Worm (Caenorhabditis elegans): ENCODE results near the gene E02H1.6.

- TF ChIP-seq hmbx-1 (tag; optimal IDR thresholded peaks at IDR 0.05): no peak
- no peak for TF ChIP-seq tra-4 (tag; optimal IDR thresholded peaks at IDR 0.05)
- no peak for TF ChIP-seq ama-1 (optimal IDR thresholded peaks at IDR 0.05)
- TF ChIP-seq tbx-11 (GFP tag; IDR thresholded peaks at IDR 0.05): no peak
- no peak for TF ChIP-seq pes-1 (GFP tag; IDR thresholded peaks at IDR 0.05)
- TF ChIP-seq B0310.2 (tag; optimal IDR thresholded peaks at IDR 0.05): no peak
- TF ChIP-seq flt-1 (GFP tag; IDR thresholded peaks at IDR 0.05): no peak
- no peak for TF ChIP-seq ets-7 (tag; optimal IDR thresholded peaks at IDR 0.05)
- TF ChIP-seq scrt-1 (GFP tag; IDR thresholded peaks at IDR 0.05): no peak
- no peak for TF ChIP-seq tbx-37 (GFP tag; conservative IDR thresholded peaks at IDR 0.05)
- TF ChIP-seq ceh-13 (GFP tag; optimal IDR thresholded peaks at IDR 0.05): no peak
- no peak for TF ChIP-seq aly-1 (tag; optimal IDR thresholded peaks at IDR 0.05)
Observed at ce11 chrII:9560895-9561294, 35.6 kb upstream of the E02H1.6 start.
